Worm (Caenorhabditis elegans): ENCODE measurements around the gene Y41G9A.10.

The Y41G9A.10 gene

ce11 chrX:2972272-2973042, 26.1 kb upstream of the Y41G9A.10 start (continued):
- TF ChIP-seq mxl-2 (GFP tag; conservative IDR thresholded peaks at IDR 0.05) = no peak
- TF ChIP-seq R02D3.7 (tag; optimal IDR thresholded peaks at IDR 0.05) = no peak
- no peak for TF ChIP-seq Y105C5A.15 (GFP tag; IDR thresholded peaks at IDR 0.05)
- TF ChIP-seq mes-2 (tag; optimal IDR thresholded peaks at IDR 0.05; ENCODE audit: poor library complexity, severe bottlenecking) = no peak
- 0 out of 2 replicates have a peak, but pooled peaks have one; percentile 2 for TF ChIP-seq madf-9 (GFP tag; conservative IDR thresholded peaks at IDR 0.05)
- TF ChIP-seq lin-13 (GFP tag; optimal IDR thresholded peaks at IDR 0.05) = no peak
- TF ChIP-seq fkh-10 (GFP tag; optimal IDR thresholded peaks at IDR 0.05) = no peak
- TF ChIP-seq ceh-44 (GFP tag; IDR thresholded peaks at IDR 0.05) = no peak
- no peak for TF ChIP-seq snpc-4 (tag; optimal IDR thresholded peaks at IDR 0.05)
- TF ChIP-seq zfp-3 (GFP tag; conservative IDR thresholded peaks at IDR 0.05) = no peak
- TF ChIP-seq jun-1 (tag; optimal IDR thresholded peaks at IDR 0.05) = no peak
- TF ChIP-seq F44E2.7 (GFP tag; IDR thresholded peaks at IDR 0.05) = no peak
- TF ChIP-seq F10B5.3 (tag; optimal IDR thresholded peaks at IDR 0.05) = no peak
- TF ChIP-seq nhr-111 (GFP tag; optimal IDR thresholded peaks at IDR 0.05) = no peak
- no peak for TF ChIP-seq F49E8.2 (tag; optimal IDR thresholded peaks at IDR 0.05; ENCODE audit: borderline replicate concordance)
- TF ChIP-seq rbr-2 (tag; optimal IDR thresholded peaks at IDR 0.05) = no peak
- TF ChIP-seq Y48G9A.11 (GFP tag; IDR thresholded peaks at IDR 0.05) = no peak
- TF ChIP-seq dve-1 (tag; optimal IDR thresholded peaks at IDR 0.05; ENCODE audit: insufficient read depth) = peak; percentile 55
- no peak for TF ChIP-seq ceh-62 (tag; optimal IDR thresholded peaks at IDR 0.05)
- TF ChIP-seq F26F4.8 (GFP tag; conservative IDR thresholded peaks at IDR 0.05) = no peak
- peak; percentile 65 for TF ChIP-seq nhr-77 (tag; optimal IDR thresholded peaks at IDR 0.05)
- TF ChIP-seq lin-1 (GFP tag; IDR thresholded peaks at IDR 0.05) = no peak
- TF ChIP-seq nhr-10 (tag; optimal IDR thresholded peaks at IDR 0.05) = no peak
- no peak for TF ChIP-seq lim-7 (GFP tag; IDR thresholded peaks at IDR 0.05)
- no peak for TF ChIP-seq dmd-9 (GFP tag; IDR thresholded peaks at IDR 0.05)
- TF ChIP-seq zag-1 (tag; optimal IDR thresholded peaks at IDR 0.05) = no peak
- TF ChIP-seq ZK546.5 (tag; optimal IDR thresholded peaks at IDR 0.05) = no peak
- TF ChIP-seq dpl-1 (GFP tag; optimal IDR thresholded peaks at IDR 0.05) = no peak
- TF ChIP-seq mep-1 (tag; optimal IDR thresholded peaks at IDR 0.05) = peak; percentile 51
- no peak for TF ChIP-seq zip-11 (GFP tag; IDR thresholded peaks at IDR 0.05)
- TF ChIP-seq dmd-8 (GFP tag; IDR thresholded peaks at IDR 0.05) = no peak
- no peak for TF ChIP-seq daf-8 (GFP tag; IDR thresholded peaks at IDR 0.05)
- TF ChIP-seq ceh-28 (tag; optimal IDR thresholded peaks at IDR 0.05) = no peak
- TF ChIP-seq spr-3 (GFP tag; optimal IDR thresholded peaks at IDR 0.05) = no peak
- TF ChIP-seq ctbp-1 (GFP tag; IDR thresholded peaks at IDR 0.05) = no peak
- TF ChIP-seq php-3 (GFP tag; IDR thresholded peaks at IDR 0.05) = peak; percentile 84
- TF ChIP-seq mdl-1 (tag; optimal IDR thresholded peaks at IDR 0.05) = peak in 1 of 2 experiments; percentile 2
- TF ChIP-seq vab-7 (GFP tag; IDR thresholded peaks at IDR 0.05) = no peak
- TF ChIP-seq nhr-76 (tag; optimal IDR thresholded peaks at IDR 0.05) = no peak
- peak; percentile 30; the same call in 1 of the 2 replicates for TF ChIP-seq ceh-20 (GFP tag; IDR thresholded peaks at IDR 0.05)
- no peak for TF ChIP-seq D1046.2 (GFP tag; IDR thresholded peaks at IDR 0.05)
- no peak for TF ChIP-seq skn-1 (tag; optimal IDR thresholded peaks at IDR 0.05)
- no peak for TF ChIP-seq lin-39 (tag; optimal IDR thresholded peaks at IDR 0.05)
- TF ChIP-seq zip-2 (tag; optimal IDR thresholded peaks at IDR 0.05) = no peak
- TF ChIP-seq duxl-1 (tag; optimal IDR thresholded peaks at IDR 0.05; ENCODE audit: poor library complexity) = no peak
- TF ChIP-seq unc-39 (tag; optimal IDR thresholded peaks at IDR 0.05) = no peak
- TF ChIP-seq Y75B8A.6 (GFP tag; IDR thresholded peaks at IDR 0.05) = no peak
- no peak for TF ChIP-seq gei-8 (GFP tag; optimal IDR thresholded peaks at IDR 0.05)
- TF ChIP-seq ceh-32 (tag; optimal IDR thresholded peaks at IDR 0.05; ENCODE audit: poor library complexity) = no peak
- no peak for TF ChIP-seq snpc-1.2 (GFP tag; IDR thresholded peaks at IDR 0.05)
- TF ChIP-seq egl-27 (tag; optimal IDR thresholded peaks at IDR 0.05) = no peak

Data from whole organism, L4 larva.